Fruit fly (Drosophila melanogaster): ENCODE data around the gene Imp.
A peak's percentile ranks its signal among the peaks of the same experiment; 100 is the strongest.

The Imp gene

dm6 chrX:10764206-10764605, 59.9 kb downstream of the Imp start, which contains the start of gene Tango5 (continued):
- TF ChIP-seq Hr78 (GFP tag; optimal IDR thresholded peaks at IDR 0.05) (no peak), Eip74EF (GFP tag; optimal IDR thresholded peaks at IDR 0.05) (no peak), jumu (GFP tag; optimal IDR thresholded peaks at IDR 0.05) (no peak), HmgD (GFP tag; optimal IDR thresholded peaks at IDR 0.05) (peak; percentile 79), nmo (GFP tag; optimal IDR thresholded peaks at IDR 0.05) (peak; percentile 69), dysf (GFP tag; IDR thresholded peaks at IDR 0.05) (no peak), PHDP (tag; optimal IDR thresholded peaks at IDR 0.05) (no peak), fd64A (GFP tag; optimal IDR thresholded peaks at IDR 0.05) (no peak), crp (GFP tag; optimal IDR thresholded peaks at IDR 0.05) (peak in 1 of 2 experiments; percentile 19), CG11504 (tag; optimal IDR thresholded peaks at IDR 0.05) (peak; percentile 30), CG8944 (GFP tag; optimal IDR thresholded peaks at IDR 0.05) (no peak), CG6813 (GFP tag; optimal IDR thresholded peaks at IDR 0.05) (no peak), lov (optimal IDR thresholded peaks at IDR 0.05) (no peak), lov (GFP tag; IDR thresholded peaks at IDR 0.05) (no peak), Awh (GFP tag; IDR thresholded peaks at IDR 0.05) (no peak), CG6272 (GFP tag; IDR thresholded peaks at IDR 0.05) (no peak), CG15479 (GFP tag; optimal IDR thresholded peaks at IDR 0.05) (no peak), CG10565 (GFP tag; optimal IDR thresholded peaks at IDR 0.05) (no peak), ranshi (GFP tag; IDR thresholded peaks at IDR 0.05) (no peak), CG17186 (GFP tag; optimal IDR thresholded peaks at IDR 0.05) (peak; percentile 59), Lhr (GFP tag; optimal IDR thresholded peaks at IDR 0.05) (peak; percentile 79), Vsx1 (GFP tag; optimal IDR thresholded peaks at IDR 0.05) (no peak), CG2116 (GFP tag; optimal IDR thresholded peaks at IDR 0.05) (peak; percentile 58), CG17361 (GFP tag; IDR thresholded peaks at IDR 0.05) (peak; percentile 38; the same call in 1 of the 3 replicates), NC2β (GFP tag; optimal IDR thresholded peaks at IDR 0.05) (peak; percentile 24), twi (tag; optimal IDR thresholded peaks at IDR 0.05) (peak; percentile 38), sna (GFP tag; IDR thresholded peaks at IDR 0.05; ENCODE audit: partially characterized antibody) (peak; percentile 56; the same call in 1 of the 2 replicates), Dref (GFP tag; IDR thresholded peaks at IDR 0.05) (peak; percentile 49), CG1233 (GFP tag; optimal IDR thresholded peaks at IDR 0.05) (no peak), CG13424 (tag; optimal IDR thresholded peaks at IDR 0.05) (peak; percentile 5), CG12659 (GFP tag; optimal IDR thresholded peaks at IDR 0.05) (peak; percentile 63), abd-A (tag; optimal IDR thresholded peaks at IDR 0.05) (peak; percentile 88), Spps (tag; optimal IDR thresholded peaks at IDR 0.05) (no peak), D (optimal IDR thresholded peaks at IDR 0.05) (peak; percentile 22), D (GFP tag; optimal IDR thresholded peaks at IDR 0.05) (no peak), Dll (GFP tag; IDR thresholded peaks at IDR 0.05; ENCODE audit: partially characterized antibody) (peak; percentile 49; the same call in 2 of the 4 replicates), CG13287 (GFP tag; IDR thresholded peaks at IDR 0.05; ENCODE audit: partially characterized antibody) (peak; percentile 67), CG7786 (GFP tag; optimal IDR thresholded peaks at IDR 0.05) (no peak), CG4730 (GFP tag; IDR thresholded peaks at IDR 0.05) (no peak), CrebB (tag; optimal IDR thresholded peaks at IDR 0.05) (peak; percentile 15), CG9727 (GFP tag; optimal IDR thresholded peaks at IDR 0.05) (peak; percentile 32), zfh2 (GFP tag; optimal IDR thresholded peaks at IDR 0.05) (no peak), nom (GFP tag; optimal IDR thresholded peaks at IDR 0.05) (no peak), Rx (GFP tag; IDR thresholded peaks at IDR 0.05) (no peak), CG15514 (GFP tag; optimal IDR thresholded peaks at IDR 0.05) (peak; percentile 58), CG10321 (GFP tag; IDR thresholded peaks at IDR 0.05) (peak; percentile 93), BEAF-32 (GFP tag; optimal IDR thresholded peaks at IDR 0.05) (peak; percentile 76), CG1603 (tag; optimal IDR thresholded peaks at IDR 0.05) (peak; percentile 83), CG3838 (GFP tag; optimal IDR thresholded peaks at IDR 0.05) (no peak), YL-1 (GFP tag; optimal IDR thresholded peaks at IDR 0.05) (peak; percentile 21)
